Worm (Caenorhabditis elegans) whole organism, L2 larva: ENCODE data around the gene Y38E10A.9.

ENCODE experiments used
- C34F6.9 ChIP-seq: fragments of 150-350 bp; optimal IDR thresholded peaks from 2 replicates; lab custom pipeline; 2014; ENCODE audit warnings: missing biosample characterization, missing genetic modification characterization
- F13H6.1 ChIP-seq: sonication (generic microtip); optimal IDR thresholded peaks from 2 replicates; lab custom pipeline; 2016; ENCODE audit warnings: missing genetic modification characterization, missing compliant biosample characterization
- R02D3.7 ChIP-seq: fragments of 150-350 bp; optimal IDR thresholded peaks from 2 replicates; lab custom pipeline; 2014; ENCODE audit warnings: missing biosample characterization, missing genetic modification characterization
- Y55F3AM.14 ChIP-seq: fragments of 200-800 bp; sonication (Bioruptor generic); optimal IDR thresholded peaks from 2 replicates; lab custom pipeline; 2018; ENCODE audit warnings: mild to moderate bottlenecking, missing genetic modification characterization, missing compliant biosample characterization
- ama-1 ChIP-seq: fragments of 150-350 bp; optimal IDR thresholded peaks from 2 replicates; lab custom pipeline; 2018; ENCODE audit warnings: inconsistent platforms
- blmp-1 ChIP-seq: sonication (generic microtip); optimal IDR thresholded peaks from 2 replicates; lab custom pipeline; 2017; ENCODE audit warnings: missing genetic modification characterization, mild to moderate bottlenecking, missing compliant biosample characterization, antibody characterized with exemption, moderate library complexity; ENCODE audit not compliant: insufficient read depth
- ceh-16 ChIP-seq: fragments of 150-350 bp; optimal IDR thresholded peaks from 2 replicates; lab custom pipeline; 2014; ENCODE audit warnings: missing biosample characterization, missing genetic modification characterization
- ceh-82 ChIP-seq: fragments of 150-350 bp; optimal IDR thresholded peaks from 2 replicates; lab custom pipeline; 2014; ENCODE audit warnings: missing biosample characterization, missing genetic modification characterization
- crh-2 ChIP-seq: sonication (generic microtip); optimal IDR thresholded peaks from 2 replicates; lab custom pipeline; 2017; ENCODE audit warnings: missing biosample characterization, missing genetic modification characterization
- dmd-4 ChIP-seq: sonication (generic microtip); optimal IDR thresholded peaks from 2 replicates; lab custom pipeline; 2017; ENCODE audit warnings: missing biosample characterization, missing genetic modification characterization
- elt-1 ChIP-seq: fragments of 150-350 bp; optimal IDR thresholded peaks from 2 replicates; lab custom pipeline; 2014; ENCODE audit warnings: missing biosample characterization, missing genetic modification characterization
- gmeb-1 ChIP-seq: fragments of 150-350 bp; optimal IDR thresholded peaks from 2 replicates; lab custom pipeline; 2014; ENCODE audit warnings: missing biosample characterization, missing genetic modification characterization
- lin-11 ChIP-seq: fragments of 150-350 bp; sonication (generic microtip); optimal IDR thresholded peaks from 2 replicates; lab custom pipeline; 2014; ENCODE audit warnings: missing biosample characterization, missing genetic modification characterization, inconsistent platforms, mixed read lengths
- lin-13 ChIP-seq: fragments of 150-350 bp; optimal IDR thresholded peaks from 2 replicates; lab custom pipeline; 2014; ENCODE audit warnings: missing biosample characterization, missing genetic modification reagents, missing genetic modification characterization
- mbf-1 ChIP-seq: sonication (generic microtip); optimal IDR thresholded peaks from 2 replicates; lab custom pipeline; 2017; ENCODE audit warnings: missing biosample characterization, missing genetic modification characterization
- mdl-1 ChIP-seq, 2 experiments: fragments of 150-350 bp in 1 of 2; sonication (generic microtip) in 1 of 2; optimal IDR thresholded peaks; 2 replicates each; lab custom pipeline; 2017; ENCODE audit warnings: missing biosample characterization in 2 of 2, missing genetic modification characterization in 2 of 2
- nhr-10 ChIP-seq: sonication (generic microtip); optimal IDR thresholded peaks from 2 replicates; lab custom pipeline; 2017; ENCODE audit warnings: missing biosample characterization, missing genetic modification characterization
- nhr-11 ChIP-seq: fragments of 150-350 bp; optimal IDR thresholded peaks from 2 replicates; lab custom pipeline; 2014; ENCODE audit warnings: missing biosample characterization, missing genetic modification characterization
- nhr-12 ChIP-seq: fragments of 150-350 bp; optimal IDR thresholded peaks from 2 replicates; lab custom pipeline; 2014; ENCODE audit warnings: missing biosample characterization, missing genetic modification characterization
- nhr-129 ChIP-seq: fragments of 150-350 bp; optimal IDR thresholded peaks from 2 replicates; lab custom pipeline; 2014; ENCODE audit warnings: missing biosample characterization, missing genetic modification characterization
- nhr-21 ChIP-seq: fragments of 150-350 bp; optimal IDR thresholded peaks from 2 replicates; lab custom pipeline; 2014; ENCODE audit warnings: missing biosample characterization, missing genetic modification characterization
- nhr-23 ChIP-seq: fragments of 150-350 bp; optimal IDR thresholded peaks from 2 replicates; lab custom pipeline; 2014; ENCODE audit warnings: missing biosample characterization, missing genetic modification reagents, missing genetic modification characterization
- nhr-237 ChIP-seq: fragments of 150-350 bp; optimal IDR thresholded peaks from 2 replicates; lab custom pipeline; 2014; ENCODE audit warnings: missing biosample characterization, missing genetic modification characterization
- nhr-6 ChIP-seq: fragments of 150-350 bp; optimal IDR thresholded peaks from 2 replicates; lab custom pipeline; 2014; ENCODE audit warnings: missing biosample characterization, missing genetic modification characterization
- nhr-77 ChIP-seq: fragments of 150-350 bp; optimal IDR thresholded peaks from 2 replicates; lab custom pipeline; 2014; ENCODE audit warnings: missing biosample characterization, missing genetic modification characterization
- peb-1 ChIP-seq: fragments of 150-350 bp; optimal IDR thresholded peaks from 2 replicates; lab custom pipeline; 2014; ENCODE audit warnings: missing biosample characterization, missing genetic modification characterization
- sem-4 ChIP-seq: fragments of 150-350 bp; optimal IDR thresholded peaks from 2 replicates; lab custom pipeline; 2014; ENCODE audit warnings: missing biosample characterization, missing genetic modification reagents, missing genetic modification characterization
- skn-1 ChIP-seq: sonication (generic microtip); optimal IDR thresholded peaks from 2 replicates; lab custom pipeline; 2017; ENCODE audit warnings: missing biosample characterization, missing genetic modification characterization
- sma-9 ChIP-seq, 2 experiments: fragments of 150-350 bp in 1 of 2; sonication (generic microtip) in 1 of 2; optimal IDR thresholded peaks; 2 replicates each; lab custom pipeline; 2014 to 2016; ENCODE audit warnings: missing genetic modification characterization in 2 of 2, mild to moderate bottlenecking in 1 of 2, missing biosample characterization in 1 of 2, missing compliant biosample characterization in 1 of 2, missing genetic modification reagents in 1 of 2, moderate library complexity in 1 of 2
- snpc-4 ChIP-seq: fragments of 150-350 bp; optimal IDR thresholded peaks from 2 replicates; lab custom pipeline; 2014; ENCODE audit warnings: missing biosample characterization, missing genetic modification characterization
- unc-39 ChIP-seq: fragments of 150-350 bp; optimal IDR thresholded peaks from 2 replicates; lab custom pipeline; 2014; ENCODE audit warnings: missing biosample characterization, missing genetic modification characterization
- unc-55 ChIP-seq: fragments of 150-350 bp; sonication (generic microtip); optimal IDR thresholded peaks from 3 replicates; lab custom pipeline; 2014; ENCODE audit warnings: missing biosample characterization, missing genetic modification reagents, missing genetic modification characterization
- unc-62 ChIP-seq: fragments of 150-350 bp; optimal IDR thresholded peaks from 2 replicates; lab custom pipeline; 2014; ENCODE audit warnings: missing biosample characterization, missing genetic modification reagents, missing genetic modification characterization
- zag-1 ChIP-seq: fragments of 150-350 bp; optimal IDR thresholded peaks from 2 replicates; lab custom pipeline; 2014; ENCODE audit warnings: missing biosample characterization, missing genetic modification characterization
- ztf-1 ChIP-seq: fragments of 200-800 bp; sonication (Bioruptor generic); conservative IDR thresholded peaks from 2 replicates; pipeline ENCODE4 v1.3.6; 2022; ENCODE audit warnings: missing genetic modification characterization, missing compliant biosample characterization
- ztf-11 ChIP-seq: sonication (generic microtip); optimal IDR thresholded peaks from 2 replicates; lab custom pipeline; 2017; ENCODE audit warnings: missing biosample characterization, missing genetic modification characterization

Y38E10A.9 gene

DNA sequence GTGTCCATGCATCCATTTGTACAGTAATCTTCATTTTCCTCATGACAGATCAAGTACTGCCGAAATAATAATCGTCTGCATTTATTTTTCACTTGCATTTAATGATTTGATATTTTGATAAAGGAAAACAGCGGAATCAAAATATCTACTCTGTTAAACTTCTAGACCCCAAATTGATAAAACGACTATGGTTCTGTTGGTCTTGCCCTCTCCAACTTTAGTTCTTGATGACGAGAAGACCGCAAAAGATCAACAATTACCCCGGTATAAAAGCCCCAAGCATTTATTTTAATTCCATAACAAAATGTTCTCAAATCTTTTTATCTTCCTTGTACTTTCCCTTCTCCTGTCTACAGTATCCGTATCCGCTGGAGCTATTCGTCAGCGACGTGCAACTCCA is at the start of gene Y38E10A.9:
Gene Y38E10A.9 (plus strand): TSS at position 301 of the 400 bp plus-strand sequence.
- TF ChIP-seq unc-39 (tag; lab: Kevin White, UChicago): no peak
- TF ChIP-seq ceh-16 (tag; lab: Kevin White, UChicago): no peak
- TF ChIP-seq nhr-77 (tag; lab: Kevin White, UChicago): no peak
- no peak for TF ChIP-seq ztf-11 (tag; lab: Kevin White, UChicago)
- TF ChIP-seq nhr-11 (tag; lab: Kevin White, UChicago): no peak
- TF ChIP-seq C34F6.9 (tag; lab: Kevin White, UChicago): no peak
- TF ChIP-seq mbf-1: no peak
- no peak for TF ChIP-seq dmd-4 (tag; lab: Kevin White, UChicago)
- TF ChIP-seq peb-1 (tag; lab: Kevin White, UChicago): no peak
- TF ChIP-seq ama-1 (lab: Kevin White, UChicago): no peak
- TF ChIP-seq skn-1: no peak
- no peak for TF ChIP-seq zag-1 (tag; lab: Kevin White, UChicago)
- no peak for TF ChIP-seq mdl-1 (tag; optimal IDR thresholded peaks at IDR 0.05; lab: Kevin White, UChicago)
- TF ChIP-seq lin-13: no peak
- TF ChIP-seq lin-11 (tag; lab: Kevin White, UChicago): no peak
- TF ChIP-seq nhr-23 (tag; lab: Kevin White, UChicago): no peak
- no peak for TF ChIP-seq sem-4
- TF ChIP-seq crh-2 (tag; lab: Kevin White, UChicago): no peak
- no peak for TF ChIP-seq unc-62 (GFP tag; lab: Kevin White, UChicago)
- TF ChIP-seq unc-55 (GFP tag; lab: Kevin White, UChicago): no peak

DNA sequence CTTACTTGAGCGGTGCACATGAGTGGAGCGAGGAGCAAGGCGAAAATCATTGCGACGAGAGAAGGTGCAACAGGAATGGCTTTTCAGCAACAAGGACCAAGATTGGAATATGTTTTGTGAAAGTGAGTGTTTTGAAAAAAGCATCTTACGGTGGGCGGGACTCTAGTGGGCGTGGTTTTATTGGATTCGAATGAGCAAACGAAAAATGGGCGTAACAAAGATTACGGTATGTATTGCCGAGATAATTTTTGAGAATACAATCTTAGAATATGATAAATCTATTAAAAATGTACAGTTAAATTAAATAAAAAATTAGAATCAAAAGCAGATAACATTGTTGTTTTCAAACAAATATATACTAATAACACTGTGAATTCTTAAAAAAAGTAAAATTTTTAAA is 48.5 kb upstream of the Y38E10A.9 start, which contains the start of gene F49C5.12:
Gene F49C5.12 (minus strand): TSS at position 101 of the 400 bp plus-strand sequence.
- TF ChIP-seq ztf-1 (no peak), crh-2 (tag; lab: Kevin White, UChicago) (no peak), snpc-4 (no peak), unc-55 (GFP tag; lab: Kevin White, UChicago) (no peak), nhr-237 (tag; lab: Kevin White, UChicago) (no peak), nhr-129 (no peak), elt-1 (no peak), nhr-21 (tag; lab: Kevin White, UChicago) (no peak), gmeb-1 (tag; lab: Kevin White, UChicago) (no peak), ceh-82 (tag; lab: Kevin White, UChicago) (no peak)

DNA sequence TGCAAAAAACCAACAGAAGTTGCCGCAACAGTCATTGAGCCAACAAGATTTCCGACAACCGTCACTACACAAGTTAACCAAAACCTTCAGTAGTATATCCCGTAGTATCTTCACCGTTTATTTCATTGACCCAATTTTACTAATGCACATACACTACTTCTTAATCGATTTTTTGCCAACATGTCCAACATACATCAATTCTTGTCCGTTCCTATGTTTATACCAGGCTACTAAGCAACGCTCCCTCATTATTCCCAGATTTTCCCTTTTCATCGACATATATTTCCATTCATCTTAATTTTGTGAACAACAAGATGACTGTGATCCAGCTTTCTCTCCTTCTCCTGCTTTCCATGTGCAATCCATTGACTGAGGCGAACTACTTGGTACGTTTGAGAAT is 42.9 kb upstream of the Y38E10A.9 start, which contains the start of gene F49C5.7:
Gene F49C5.7 (plus strand): TSS at position 301 of the 400 bp plus-strand sequence.
- no peak for TF ChIP-seq R02D3.7 (tag; lab: Kevin White, UChicago)
- TF ChIP-seq skn-1: no peak
- TF ChIP-seq nhr-12: no peak
- TF ChIP-seq F13H6.1 (tag; lab: Kevin White, UChicago): no peak
- no peak for TF ChIP-seq lin-11 (tag; lab: Kevin White, UChicago)
- no peak for TF ChIP-seq nhr-10 (tag; lab: Kevin White, UChicago)
- no peak for TF ChIP-seq unc-55 (GFP tag; lab: Kevin White, UChicago)
- TF ChIP-seq blmp-1 (tag; lab: Kevin White, UChicago): no peak
- TF ChIP-seq ceh-82 (tag; lab: Kevin White, UChicago): no peak
- TF ChIP-seq ztf-11 (tag; lab: Kevin White, UChicago): no peak
- no peak for TF ChIP-seq dmd-4 (tag; lab: Kevin White, UChicago)
- no peak for TF ChIP-seq lin-13
- TF ChIP-seq peb-1 (tag; lab: Kevin White, UChicago): no peak
- no peak for TF ChIP-seq nhr-237 (tag; lab: Kevin White, UChicago)
- no peak for TF ChIP-seq snpc-4

DNA sequence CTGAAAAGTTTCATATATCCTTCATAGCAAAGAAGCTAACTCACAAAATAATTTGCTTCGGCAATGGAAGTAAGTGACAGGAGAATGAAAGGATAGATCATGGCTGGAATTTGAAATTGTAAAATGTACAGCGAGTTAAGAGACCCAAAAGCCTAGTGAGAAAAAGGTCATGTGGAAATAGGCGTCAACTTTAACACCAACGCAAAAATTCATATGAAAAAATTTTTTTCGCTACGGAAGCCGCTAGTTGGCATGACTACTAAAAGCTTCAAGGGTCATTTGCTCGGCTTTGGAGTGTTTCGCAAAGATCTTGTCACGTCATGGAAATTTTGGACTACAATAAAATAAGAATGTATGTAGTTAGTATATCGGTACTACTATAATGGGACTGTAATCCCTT is 38.2 kb upstream of the Y38E10A.9 start, which contains the start of gene Y38E10A.1:
Gene Y38E10A.1 (minus strand): TSS at position 101 of the 400 bp plus-strand sequence.
- TF ChIP-seq ama-1 (lab: Kevin White, UChicago) (no peak), sma-9 (GFP tag; optimal IDR thresholded peaks at IDR 0.05; lab: Kevin White, UChicago) (no peak), sma-9 (tag; optimal IDR thresholded peaks at IDR 0.05; lab: Kevin White, UChicago) (no peak), nhr-237 (tag; lab: Kevin White, UChicago) (no peak), Y55F3AM.14 (no peak), nhr-6 (tag; lab: Kevin White, UChicago) (no peak)
